Fruit fly (Drosophila melanogaster) whole organism, embryonic: ENCODE measurements around the gene CG15356.

ENCODE experiments used
- B-H1 ChIP-seq: fragments of 200-800 bp; sonication (Bioruptor generic); IDR thresholded peaks from 3 replicates; pipeline ENCODE4 v1.3.6; 2022; ENCODE audit warnings: missing biosample characterization, missing genetic modification characterization
- CG10147 ChIP-seq: fragments of 200-800 bp; sonication (Bioruptor generic); optimal IDR thresholded peaks from 2 replicates; lab custom pipeline; 2019; ENCODE audit warnings: missing biosample characterization, mild to moderate bottlenecking, missing genetic modification characterization, moderate library complexity
- CG10543 ChIP-seq: fragments of 200-800 bp; sonication (Bioruptor generic); optimal IDR thresholded peaks from 3 replicates; lab custom pipeline; 2017; ENCODE audit warnings: missing biosample characterization, mild to moderate bottlenecking, missing genetic modification characterization, moderate library complexity
- CG11456 ChIP-seq: fragments of 200-800 bp; sonication (Bioruptor generic); IDR thresholded peaks from 3 replicates; pipeline ENCODE4 v1.3.6; 2022; ENCODE audit warnings: missing biosample characterization, missing genetic modification characterization
- CG11504 ChIP-seq: fragments of 200-800 bp; sonication (Bioruptor generic); optimal IDR thresholded peaks from 3 replicates; lab custom pipeline; 2019; ENCODE audit warnings: missing biosample characterization, mild to moderate bottlenecking, missing genetic modification characterization, moderate library complexity
- CG15269 ChIP-seq: fragments of 200-800 bp; sonication (Bioruptor generic); optimal IDR thresholded peaks from 2 replicates; lab custom pipeline; 2018; ENCODE audit warnings: missing biosample characterization, mild to moderate bottlenecking, missing genetic modification characterization, moderate library complexity
- CG15479 ChIP-seq: fragments of 200-800 bp; sonication (Bioruptor generic); optimal IDR thresholded peaks from 3 replicates; lab custom pipeline; 2019; ENCODE audit warnings: missing biosample characterization, mild to moderate bottlenecking, missing genetic modification characterization, moderate library complexity
- CG1832 ChIP-seq: fragments of 200-800 bp; sonication (Bioruptor generic); optimal IDR thresholded peaks from 2 replicates; lab custom pipeline; 2017; ENCODE audit warnings: missing biosample characterization, mild to moderate bottlenecking, missing genetic modification characterization, inconsistent platforms
- CG4360 ChIP-seq: fragments of 200-800 bp; sonication (Bioruptor generic); IDR thresholded peaks from 2 replicates; pipeline ENCODE4 v1.3.6; 2022; ENCODE audit warnings: missing biosample characterization, missing genetic modification characterization
- CG4707 ChIP-seq: fragments of 200-800 bp; sonication (Bioruptor generic); optimal IDR thresholded peaks from 2 replicates; lab custom pipeline; 2018; ENCODE audit warnings: missing biosample characterization, mild to moderate bottlenecking, missing genetic modification characterization, moderate library complexity
- CG6765 ChIP-seq: fragments of 200-800 bp; sonication (Bioruptor generic); optimal IDR thresholded peaks from 3 replicates; lab custom pipeline; 2017; ENCODE audit warnings: missing biosample characterization, mild to moderate bottlenecking, missing genetic modification characterization
- CG7745 ChIP-seq: fragments of 200-800 bp; sonication (Bioruptor generic); optimal IDR thresholded peaks from 2 replicates; lab custom pipeline; 2018; ENCODE audit warnings: missing biosample characterization, mild to moderate bottlenecking, missing genetic modification characterization, moderate library complexity
- CG7839 ChIP-seq: fragments of 200-800 bp; sonication (Bioruptor generic); optimal IDR thresholded peaks from 3 replicates; lab custom pipeline; 2018; ENCODE audit warnings: missing biosample characterization, mild to moderate bottlenecking, missing genetic modification characterization, moderate library complexity
- D ChIP-seq, 2 experiments: fragments of 200-800 bp in 1 of 2; fragments of >200 bp in 1 of 2; sonication (Bioruptor generic) in 1 of 2; optimal IDR thresholded peaks; 2 replicates in 1 of 2; 3 replicates in 1 of 2; lab custom pipeline; 2017; ENCODE audit warnings: mild to moderate bottlenecking in 1 of 2, missing biosample characterization in 1 of 2, missing genetic modification characterization in 1 of 2, missing genetic modification reagents in 1 of 2
- Fer1 ChIP-seq: fragments of 200-800 bp; sonication (Bioruptor generic); optimal IDR thresholded peaks from 2 replicates; lab custom pipeline; 2017; ENCODE audit warnings: missing biosample characterization, mild to moderate bottlenecking, missing genetic modification characterization
- Fer3 ChIP-seq: fragments of 200-800 bp; sonication (Bioruptor generic); optimal IDR thresholded peaks from 2 replicates; lab custom pipeline; 2018; ENCODE audit warnings: missing biosample characterization, mild to moderate bottlenecking, missing genetic modification characterization, moderate library complexity
- Hey ChIP-seq: fragments of 200-800 bp; sonication (Bioruptor generic); optimal IDR thresholded peaks from 3 replicates; lab custom pipeline; 2018; ENCODE audit warnings: missing biosample characterization, mild to moderate bottlenecking, missing genetic modification characterization
- Hmx ChIP-seq: fragments of 200-800 bp; sonication (Bioruptor generic); optimal IDR thresholded peaks from 2 replicates; lab custom pipeline; 2016; ENCODE audit warnings: missing biosample characterization, missing genetic modification characterization
- Meics ChIP-seq: fragments of 200-800 bp; sonication (Bioruptor generic); optimal IDR thresholded peaks from 2 replicates; lab custom pipeline; 2017; ENCODE audit warnings: missing biosample characterization, mild to moderate bottlenecking, missing genetic modification characterization
- Mes4 ChIP-seq: fragments of 200-800 bp; sonication (Bioruptor generic); optimal IDR thresholded peaks from 2 replicates; lab custom pipeline; 2016; ENCODE audit warnings: missing biosample characterization, missing genetic modification characterization
- Pdp1 ChIP-seq, 2 experiments: fragments of 200-800 bp; sonication (Bioruptor generic); optimal IDR thresholded peaks; 3 replicates each; lab custom pipeline; 2016; ENCODE audit warnings: missing biosample characterization in 2 of 2, missing genetic modification characterization in 2 of 2, mild to moderate bottlenecking in 1 of 2, moderate library complexity in 1 of 2
- Ptx1 ChIP-seq: fragments of 200-800 bp; sonication (Bioruptor generic); IDR thresholded peaks from 2 replicates; pipeline ENCODE4 v1.3.6; 2022; ENCODE audit warnings: missing biosample characterization, missing genetic modification characterization
- Trl ChIP-seq, 3 experiments: fragments of >200 bp in 2 of 3; fragments of 200-800 bp in 1 of 3; sonication (Bioruptor generic) in 1 of 3; optimal IDR thresholded peaks; 2 replicates in 1 of 3; 3 replicates in 2 of 3; lab custom pipeline; 2016 to 2017; ENCODE audit warnings: missing biosample characterization in 1 of 3, missing genetic modification characterization in 1 of 3
- ac ChIP-seq: fragments of 200-800 bp; sonication (Bioruptor generic); optimal IDR thresholded peaks from 3 replicates; lab custom pipeline; 2017; ENCODE audit warnings: missing biosample characterization, mild to moderate bottlenecking, missing genetic modification characterization
- ara ChIP-seq: fragments of 200-800 bp; sonication (Bioruptor generic); IDR thresholded peaks from 2 replicates; pipeline ENCODE4 v1.3.6; 2022; ENCODE audit warnings: missing biosample characterization, missing genetic modification characterization
- ato ChIP-seq: fragments of 200-800 bp; sonication (Bioruptor generic); IDR thresholded peaks from 2 replicates; pipeline ENCODE4 v1.3.6; 2022; ENCODE audit warnings: missing biosample characterization, missing genetic modification characterization; ENCODE audit not compliant: partially characterized antibody
- bcd ChIP-seq: fragments of 200-800 bp; sonication (Bioruptor generic); optimal IDR thresholded peaks from 2 replicates; lab custom pipeline; 2017; ENCODE audit warnings: missing biosample characterization, mild to moderate bottlenecking, missing genetic modification characterization
- cg ChIP-seq: fragments of 200-800 bp; sonication (Bioruptor generic); optimal IDR thresholded peaks from 3 replicates; lab custom pipeline; 2019; ENCODE audit warnings: missing biosample characterization, mild to moderate bottlenecking, missing genetic modification characterization, moderate library complexity
- cwo ChIP-seq: fragments of 200-800 bp; sonication (Bioruptor generic); optimal IDR thresholded peaks from 3 replicates; lab custom pipeline; 2017; ENCODE audit warnings: missing biosample characterization, missing genetic modification characterization, mild to moderate bottlenecking, moderate library complexity, missing genetic modification reagents
- dmrt99B ChIP-seq: fragments of 200-800 bp; sonication (Bioruptor generic); optimal IDR thresholded peaks from 2 replicates; lab custom pipeline; 2018; ENCODE audit warnings: missing biosample characterization, mild to moderate bottlenecking, missing genetic modification characterization, moderate library complexity
- dysf ChIP-seq: fragments of 200-800 bp; sonication (Bioruptor generic); IDR thresholded peaks from 3 replicates; pipeline ENCODE4 v1.3.6; 2022; ENCODE audit warnings: missing biosample characterization, missing genetic modification characterization
- esg ChIP-seq: fragments of 200-800 bp; sonication (Bioruptor generic); conservative IDR thresholded peaks from 2 replicates; pipeline ENCODE4 v1.3.6; 2022; ENCODE audit warnings: missing biosample characterization, missing genetic modification characterization
- fd102C ChIP-seq: fragments of 200-800 bp; sonication (Bioruptor generic); optimal IDR thresholded peaks from 2 replicates; lab custom pipeline; 2018; ENCODE audit warnings: missing biosample characterization, mild to moderate bottlenecking, missing genetic modification characterization, moderate library complexity
- gem ChIP-seq: fragments of 200-800 bp; sonication (Bioruptor generic); optimal IDR thresholded peaks from 2 replicates; lab custom pipeline; 2019; ENCODE audit warnings: missing biosample characterization, mild to moderate bottlenecking, missing genetic modification characterization, moderate library complexity
- grau ChIP-seq: fragments of 200-800 bp; optimal IDR thresholded peaks from 3 replicates; lab custom pipeline; 2019; ENCODE audit warnings: missing biosample characterization, mild to moderate bottlenecking, missing genetic modification characterization, moderate library complexity
- lilli ChIP-seq: fragments of 200-800 bp; sonication (Bioruptor generic); optimal IDR thresholded peaks from 3 replicates; lab custom pipeline; 2016; ENCODE audit warnings: missing biosample characterization, missing genetic modification characterization
- mirr ChIP-seq: fragments of 200-800 bp; sonication (Bioruptor generic); optimal IDR thresholded peaks from 3 replicates; lab custom pipeline; 2018; ENCODE audit warnings: missing biosample characterization, mild to moderate bottlenecking, missing genetic modification characterization
- pan ChIP-seq, 4 experiments: fragments of >200 bp in 3 of 4; fragments of 200-800 bp in 1 of 4; sonication (Bioruptor generic) in 1 of 4; optimal IDR thresholded peaks in 3 of 4; IDR thresholded peaks in 1 of 4; 2 replicates each; pipeline versions ENCODE4 v1.3.6 to Lab custom; 2017 to 2022; ENCODE audit warnings: missing biosample characterization in 2 of 4, missing genetic modification characterization in 2 of 4, mixed read lengths in 1 of 4
- phol ChIP-seq: fragments of 200-800 bp; sonication (Bioruptor generic); optimal IDR thresholded peaks from 3 replicates; lab custom pipeline; 2018; ENCODE audit warnings: missing biosample characterization, mild to moderate bottlenecking, missing genetic modification characterization, moderate library complexity
- prd ChIP-seq, 3 experiments: fragments of >200 bp in 2 of 3; fragments of 200-800 bp in 1 of 3; sonication (Bioruptor generic) in 1 of 3; optimal IDR thresholded peaks in 2 of 3; IDR thresholded peaks in 1 of 3; 2 replicates in 2 of 3; 3 replicates in 1 of 3; pipeline versions ENCODE4 v1.3.6 to Lab custom; 2017 to 2022; ENCODE audit warnings: missing biosample characterization in 1 of 3, missing genetic modification characterization in 1 of 3
- sens ChIP-seq: fragments of 200-800 bp; sonication (Bioruptor generic); peaks from one replicate; lab custom pipeline; 2016; ENCODE audit warnings: missing biosample characterization, missing genetic modification characterization
- tio ChIP-seq: fragments of 200-800 bp; sonication (Bioruptor generic); optimal IDR thresholded peaks from 2 replicates; lab custom pipeline; 2017; ENCODE audit warnings: missing biosample characterization, missing genetic modification characterization, inconsistent platforms
- tll ChIP-seq, 2 experiments: fragments of 200-800 bp in 1 of 2; fragments of >200 bp in 1 of 2; sonication (Bioruptor generic) in 1 of 2; optimal IDR thresholded peaks; 2 replicates each; lab custom pipeline; 2017 to 2019; ENCODE audit warnings: missing biosample characterization in 2 of 2, missing genetic modification characterization in 2 of 2, mild to moderate bottlenecking in 1 of 2, moderate library complexity in 1 of 2
- toy ChIP-seq: fragments of 200-800 bp; sonication (Bioruptor generic); IDR thresholded peaks from 2 replicates; pipeline ENCODE4 v1.3.6; 2022; ENCODE audit warnings: missing biosample characterization, missing genetic modification characterization
- zfh1 ChIP-seq: fragments of 200-800 bp; sonication (Bioruptor generic); IDR thresholded peaks from 3 replicates; pipeline ENCODE4 v1.3.6; 2022; ENCODE audit warnings: missing biosample characterization, missing genetic modification characterization

Gene CG15356

DNA sequence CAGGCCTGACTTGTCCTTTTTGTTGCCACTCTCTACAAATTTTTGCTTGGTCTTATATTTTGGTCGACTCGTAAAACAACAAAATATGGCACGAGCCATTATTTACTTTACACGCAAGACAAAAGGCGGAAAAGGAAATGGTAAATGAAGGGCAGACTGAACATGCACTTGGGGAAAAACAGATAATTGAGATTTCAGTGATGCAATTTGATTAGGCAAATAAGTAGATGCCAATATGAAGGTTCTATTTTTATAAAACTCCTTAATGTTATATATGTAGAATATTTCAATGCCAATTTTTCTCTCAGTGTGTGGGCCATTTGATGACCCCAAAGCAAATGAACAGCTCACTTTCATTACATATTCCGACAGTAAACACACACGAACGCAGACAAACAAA is 34.6 kb upstream of the CG15356 start (continued):
- TF ChIP-seq Mes4 (no peak), pan (optimal IDR thresholded peaks at IDR 0.05; lab: Kevin White, UChicago) (no peak), pan (GFP tag; optimal IDR thresholded peaks at IDR 0.05 in 1 of 2, IDR thresholded peaks at IDR 0.05 in 1 of 2) (peak in 1 of 2 experiments; percentile 11), CG10147 (GFP tag; lab: Kevin White, UChicago) (peak; percentile 11), lilli (GFP tag; lab: Kevin White, UChicago) (no peak), mirr (no peak), CG7839 (tag; lab: Kevin White, UChicago) (peak; percentile 7), cwo (GFP tag; lab: Kevin White, UChicago) (peak; percentile 23), gem (peak; percentile 46), CG10543 (peak; percentile 8), Fer1 (peak; percentile 44), Fer3 (tag; lab: Kevin White, UChicago) (peak; percentile 9), ato (GFP tag; lab: Robert Waterston, UW) (no peak), dmrt99B (tag; lab: Kevin White, UChicago) (peak; percentile 21), esg (GFP tag; lab: Robert Waterston, UW) (0 out of 2 replicates have a peak, but pooled peaks have one; percentile 13), prd (optimal IDR thresholded peaks at IDR 0.05; lab: Kevin White, UChicago) (no peak), prd (GFP tag; IDR thresholded peaks at IDR 0.05; lab: Robert Waterston, UW) (peak; percentile 45; the same call in 2 of the 3 replicates), CG6765 (peak; percentile 2), CG11456 (GFP tag; lab: Robert Waterston, UW) (0 out of 3 replicates have a peak, but pooled peaks have one; percentile 17), Hey (tag; lab: Kevin White, UChicago) (no peak), grau (tag; lab: Kevin White, UChicago) (peak; percentile 32), tio (GFP tag; lab: Kevin White, UChicago) (peak; percentile 2), CG4707 (GFP tag; lab: Kevin White, UChicago) (no peak), CG15269 (peak; percentile 17)

DNA sequence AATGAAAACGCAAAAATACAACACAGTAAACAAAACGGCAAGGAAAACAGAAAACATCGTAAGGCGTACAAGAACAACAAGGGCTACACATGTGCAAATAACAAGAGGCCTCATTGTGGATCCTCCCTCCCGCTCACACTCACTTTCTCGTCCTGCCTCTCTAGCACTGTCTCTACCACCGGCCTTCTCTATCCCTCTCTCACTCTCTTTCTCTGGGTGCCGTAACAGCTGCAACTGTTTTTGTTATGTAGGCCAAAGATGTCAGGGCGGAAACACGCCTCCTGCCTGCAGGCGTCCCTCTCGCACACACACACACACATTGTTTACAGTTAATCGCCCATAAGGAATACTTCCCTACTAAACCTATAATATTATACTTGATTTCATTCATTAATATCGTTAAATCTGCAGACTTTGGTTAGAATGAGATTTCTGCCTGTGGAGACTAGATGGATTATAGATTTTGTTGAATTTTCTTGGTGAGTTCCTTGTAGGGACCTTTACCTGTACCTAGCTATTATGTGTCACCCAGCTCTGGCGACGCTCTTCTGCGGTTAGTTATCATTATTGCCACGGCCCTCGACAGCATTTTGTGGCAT is 33.4 kb upstream of the CG15356 start:
- TF ChIP-seq CG11504 (tag; lab: Kevin White, UChicago) (no peak), prd (optimal IDR thresholded peaks at IDR 0.05; lab: Kevin White, UChicago) (no peak), prd (GFP tag; IDR thresholded peaks at IDR 0.05; lab: Robert Waterston, UW) (peak; percentile 38; the same call in 1 of the 3 replicates), B-H1 (GFP tag; lab: Robert Waterston, UW) (no peak), Pdp1 (GFP tag; optimal IDR thresholded peaks at IDR 0.05; lab: Kevin White, UChicago) (peak in 1 of 2 experiments; percentile 12), D (optimal IDR thresholded peaks at IDR 0.05; lab: Kevin White, UChicago) (peak; percentile 33), D (GFP tag; optimal IDR thresholded peaks at IDR 0.05; lab: Kevin White, UChicago) (no peak), bcd (GFP tag; lab: Kevin White, UChicago) (no peak), Hmx (no peak), Trl (optimal IDR thresholded peaks at IDR 0.05; lab: Kevin White, UChicago) (peak; percentile 12 to 39), Trl (GFP tag; optimal IDR thresholded peaks at IDR 0.05; lab: Kevin White, UChicago) (no peak), phol (tag; lab: Kevin White, UChicago) (peak; percentile 5), ara (no peak), dysf (GFP tag; lab: Robert Waterston, UW) (0 out of 3 replicates have a peak, but pooled peaks have one; percentile 11), CG1832 (GFP tag; lab: Kevin White, UChicago) (peak; percentile 75), CG7745 (tag; lab: Kevin White, UChicago) (no peak), ac (peak; percentile 31), Ptx1 (GFP tag; lab: Robert Waterston, UW) (no peak), cg (GFP tag; lab: Kevin White, UChicago) (peak; percentile 16), CG4360 (GFP tag; lab: Robert Waterston, UW) (peak; percentile 83), Fer1 (peak; percentile 30), toy (no peak), zfh1 (peak; percentile 18; the same call in 1 of the 3 replicates), fd102C (GFP tag; lab: Kevin White, UChicago) (peak; percentile 5), CG15479 (GFP tag; lab: Kevin White, UChicago) (peak; percentile 21), sens (GFP tag; lab: Kevin White, UChicago) (peak; percentile 30), tll (GFP tag; optimal IDR thresholded peaks at IDR 0.05; lab: Kevin White, UChicago) (peak in 1 of 2 experiments; percentile 56), Meics (GFP tag; lab: Kevin White, UChicago) (peak; percentile 4)
